Worm (Caenorhabditis elegans) whole organism, L3 larva: Measurements from ENCODE around the gene nspb-6.

Experiments
- nhr-76 ChIP-seq: fragments of 150-350 bp; sonication (generic microtip); optimal IDR thresholded peaks from 5 replicates; lab custom pipeline; 2014; ENCODE audit warnings: missing biosample characterization, missing genetic modification characterization
- skn-1 ChIP-seq: fragments of 150-350 bp; optimal IDR thresholded peaks from 2 replicates; lab custom pipeline; 2014; ENCODE audit warnings: missing biosample characterization, missing genetic modification characterization
- zag-1 ChIP-seq: fragments of 150-350 bp; optimal IDR thresholded peaks from 2 replicates; lab custom pipeline; 2014; ENCODE audit warnings: missing biosample characterization, missing genetic modification characterization

- TF ChIP-seq zag-1 (tag; lab: Kevin White, UChicago): no peak
- no peak for TF ChIP-seq nhr-76 (tag; lab: Kevin White, UChicago)
- no peak for TF ChIP-seq skn-1 (tag; lab: Kevin White, UChicago)
Observed at ce11 chrIV:5867189-5867588, 28.1 kb upstream of the nspb-6 start, which contains the start of gene C06E7.88.
